Fruit fly (Drosophila melanogaster): Measurements from ENCODE around the gene CG42526.
A peak's percentile ranks its signal among the peaks of the same experiment; 100 is the strongest.

Gene CG42526

DNA sequence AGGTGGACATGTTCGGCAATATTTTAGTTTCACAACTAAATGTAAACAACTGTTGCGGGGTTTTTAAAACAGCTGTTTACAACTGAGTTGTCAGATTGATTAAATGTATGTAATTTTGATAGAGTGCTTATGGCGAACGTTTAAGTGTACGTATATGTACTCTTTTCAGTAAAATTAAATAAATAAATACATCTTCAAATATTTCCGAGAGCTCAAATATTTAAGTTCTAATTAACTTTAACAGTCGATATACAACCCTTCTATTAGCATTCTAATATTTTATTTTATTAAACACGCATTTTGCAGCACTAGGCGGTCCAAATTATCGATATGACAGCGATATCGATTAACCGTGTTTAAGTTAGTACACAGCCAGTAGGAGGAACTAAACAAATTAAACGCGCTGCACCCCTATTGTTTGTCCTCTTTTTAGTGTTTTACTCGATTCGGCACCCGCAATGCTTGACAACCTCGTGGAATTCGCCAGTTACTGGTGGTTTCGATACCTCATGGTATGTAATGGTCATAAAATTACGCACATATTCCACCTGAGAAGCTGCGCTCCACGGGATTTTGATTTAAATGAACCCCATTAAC is 16.4 kb upstream of the CG42526 start, which contains the start of the genes CG3448 and ghi:
TSS of gene CG3448 (minus strand) at position 51 of the 597 bp plus-strand sequence.
TSS of gene ghi (plus strand) at position 355 of the 597 bp plus-strand sequence.
- TF ChIP-seq CG2875 (GFP tag; optimal IDR thresholded peaks at IDR 0.05) (no peak), onecut (GFP tag; IDR thresholded peaks at IDR 0.05) (peak; percentile 54), trem (tag; optimal IDR thresholded peaks at IDR 0.05) (peak; percentile 84), CG18011 (GFP tag; optimal IDR thresholded peaks at IDR 0.05) (peak; percentile 46), CG11398 (GFP tag; optimal IDR thresholded peaks at IDR 0.05) (no peak), CG31224 (GFP tag; IDR thresholded peaks at IDR 0.05) (peak; percentile 40), gro (GFP tag; optimal IDR thresholded peaks at IDR 0.05) (peak; percentile 41), CG5953 (GFP tag; IDR thresholded peaks at IDR 0.05) (no peak), gce (GFP tag; IDR thresholded peaks at IDR 0.05) (no peak), dpn (GFP tag; optimal IDR thresholded peaks at IDR 0.05) (peak; percentile 56 to 63), CG17385 (GFP tag; optimal IDR thresholded peaks at IDR 0.05) (no peak), CG13624 (GFP tag; optimal IDR thresholded peaks at IDR 0.05) (peak; percentile 37), sr (GFP tag; IDR thresholded peaks at IDR 0.05) (no peak), CG10321 (GFP tag; IDR thresholded peaks at IDR 0.05) (no peak), pzg (GFP tag; optimal IDR thresholded peaks at IDR 0.05) (peak; percentile 69), ftz-f1 (GFP tag; optimal IDR thresholded peaks at IDR 0.05) (no peak), lov (optimal IDR thresholded peaks at IDR 0.05) (no peak), lov (GFP tag; IDR thresholded peaks at IDR 0.05) (no peak), pnt (GFP tag; optimal IDR thresholded peaks at IDR 0.05) (peak; percentile 29), lilli (GFP tag; optimal IDR thresholded peaks at IDR 0.05) (peak; percentile 59), rib (GFP tag; IDR thresholded peaks at IDR 0.05) (no peak), pros (GFP tag; optimal IDR thresholded peaks at IDR 0.05) (no peak), CG4424 (GFP tag; optimal IDR thresholded peaks at IDR 0.05) (peak; percentile 75), B-H2 (GFP tag; optimal IDR thresholded peaks at IDR 0.05) (peak; percentile 45), CG11247 (GFP tag; IDR thresholded peaks at IDR 0.05) (peak; percentile 63; the same call in 1 of the 2 replicates), Doc2 (GFP tag; IDR thresholded peaks at IDR 0.05) (no peak), CG12659 (GFP tag; optimal IDR thresholded peaks at IDR 0.05) (peak; percentile 70), NFAT (GFP tag; IDR thresholded peaks at IDR 0.05) (peak; percentile 59; the same call in 1 of the 2 replicates), CG1602 (GFP tag; optimal IDR thresholded peaks at IDR 0.05) (no peak), amos (GFP tag; IDR thresholded peaks at IDR 0.05; ENCODE audit: partially characterized antibody) (peak; percentile 73; the same call in 1 of the 2 replicates), CG7987 (GFP tag; optimal IDR thresholded peaks at IDR 0.05) (peak; percentile 66), sisA (GFP tag; IDR thresholded peaks at IDR 0.05) (peak; percentile 58), CG12391 (tag; optimal IDR thresholded peaks at IDR 0.05) (peak; percentile 57), CG8359 (GFP tag; optimal IDR thresholded peaks at IDR 0.05; ENCODE audit: borderline replicate concordance) (no peak), chinmo (GFP tag; IDR thresholded peaks at IDR 0.05; ENCODE audit: partially characterized antibody) (peak; percentile 80; the same call in 3 of the 4 replicates), esg (GFP tag; conservative IDR thresholded peaks at IDR 0.05) (no peak), Hr51 (GFP tag; optimal IDR thresholded peaks at IDR 0.05) (peak in 1 of 2 experiments; percentile 47), CG4854 (GFP tag; optimal IDR thresholded peaks at IDR 0.05) (peak; percentile 0), tll (GFP tag; optimal IDR thresholded peaks at IDR 0.05) (no peak), az2 (GFP tag; optimal IDR thresholded peaks at IDR 0.05) (peak; percentile 3), CG7556 (GFP tag; optimal IDR thresholded peaks at IDR 0.05) (peak; percentile 62), gem (tag; optimal IDR thresholded peaks at IDR 0.05) (peak; percentile 71), CG14710 (tag; optimal IDR thresholded peaks at IDR 0.05) (peak; percentile 86), CG17829 (tag; optimal IDR thresholded peaks at IDR 0.05) (peak; percentile 61), CG42726 (GFP tag; IDR thresholded peaks at IDR 0.05; ENCODE audit: partially characterized antibody) (no peak), zen (tag; optimal IDR thresholded peaks at IDR 0.05) (peak; percentile 73), zen2 (GFP tag; IDR thresholded peaks at IDR 0.05; ENCODE audit: partially characterized antibody) (no peak; the same call in 2 of the 3 replicates), MTF-1 (GFP tag; optimal IDR thresholded peaks at IDR 0.05; ENCODE audit: borderline replicate concordance) (no peak), CG3281 (GFP tag; optimal IDR thresholded peaks at IDR 0.05) (peak; percentile 68)
